Worm (Caenorhabditis elegans) whole organism, young adult: Measurements from ENCODE around the gene CD4.1.

ENCODE experiments used
- B0261.1 ChIP-seq: sonication (generic microtip); optimal IDR thresholded peaks from 2 replicates; lab custom pipeline; 2016; ENCODE audit warnings: mild to moderate bottlenecking, missing genetic modification characterization, moderate library complexity, missing compliant biosample characterization
- B0336.3 ChIP-seq: fragments of 200-800 bp; sonication (Bioruptor generic); IDR thresholded peaks from 2 replicates; pipeline ENCODE4 v1.3.6; 2022; ENCODE audit warnings: missing genetic modification characterization, missing compliant biosample characterization
- C06A6.2 ChIP-seq: fragments of 200-800 bp; sonication (Bioruptor generic); conservative IDR thresholded peaks from 2 replicates; pipeline ENCODE4 v1.3.6; 2022; ENCODE audit warnings: missing genetic modification characterization, missing compliant biosample characterization
- F22D6.2 ChIP-seq: sonication (generic microtip); optimal IDR thresholded peaks from 2 replicates; lab custom pipeline; 2016; ENCODE audit warnings: mild to moderate bottlenecking, missing genetic modification characterization, missing compliant biosample characterization
- F33H1.4 ChIP-seq: fragments of 200-800 bp; sonication (Bioruptor generic); IDR thresholded peaks from 2 replicates; pipeline ENCODE4 v1.3.6; 2022; ENCODE audit warnings: missing genetic modification reagents, missing genetic modification characterization, missing compliant biosample characterization
- F55B11.4 ChIP-seq: sonication (generic microtip); optimal IDR thresholded peaks from 2 replicates; lab custom pipeline; 2016; ENCODE audit warnings: missing compliant biosample characterization, missing genetic modification characterization, borderline replicate concordance; ENCODE audit not compliant: insufficient read depth
- Y79H2A.3 ChIP-seq: fragments of 200-800 bp; sonication (Bioruptor generic); conservative IDR thresholded peaks from 2 replicates; pipeline ENCODE4 v1.3.6; 2022; ENCODE audit warnings: missing genetic modification reagents, missing genetic modification characterization, missing compliant biosample characterization
- ZK185.1 ChIP-seq: sonication (generic microtip); optimal IDR thresholded peaks from 2 replicates; lab custom pipeline; 2016; ENCODE audit warnings: mild to moderate bottlenecking, missing genetic modification characterization, missing compliant biosample characterization; ENCODE audit not compliant: poor library complexity, severe bottlenecking
- ama-1 ChIP-seq, 3 experiments: fragments of 150-350 bp in 1 of 3; sonication (generic microtip) in 2 of 3; optimal IDR thresholded peaks; 2 replicates each; lab custom pipeline; 2014 to 2018; ENCODE audit warnings: missing biosample characterization in 2 of 3, missing genetic modification characterization in 2 of 3, missing genetic modification reagents in 2 of 3
- atf-7 ChIP-seq: sonication (generic microtip); optimal IDR thresholded peaks from 2 replicates; lab custom pipeline; 2017; ENCODE audit warnings: mild to moderate bottlenecking, missing genetic modification characterization, missing compliant biosample characterization
- attf-3 ChIP-seq: fragments of 200-800 bp; sonication (Bioruptor generic); conservative IDR thresholded peaks from 2 replicates; pipeline ENCODE4 v1.3.6; 2022; ENCODE audit warnings: missing genetic modification reagents, missing genetic modification characterization, missing compliant biosample characterization
- attf-5 ChIP-seq: fragments of 200-800 bp; sonication (Bioruptor generic); optimal IDR thresholded peaks from 2 replicates; lab custom pipeline; 2018; ENCODE audit warnings: mild to moderate bottlenecking, missing genetic modification characterization, missing compliant biosample characterization
- cebp-1 ChIP-seq, 2 experiments: fragments of 200-800 bp in 1 of 2; sonication (Bioruptor generic) in 1 of 2; sonication (generic microtip) in 1 of 2; IDR thresholded peaks in 1 of 2; optimal IDR thresholded peaks in 1 of 2; 2 replicates each; pipeline versions ENCODE4 v1.3.6 to Lab custom; 2017 to 2022; ENCODE audit warnings: missing compliant biosample characterization in 2 of 2, missing genetic modification characterization in 2 of 2, mild to moderate bottlenecking in 1 of 2, missing genetic modification reagents in 1 of 2, moderate library complexity in 1 of 2
- ceh-40 ChIP-seq: fragments of 200-800 bp; sonication (Bioruptor generic); IDR thresholded peaks from 2 replicates; pipeline ENCODE4 v1.3.6; 2022; ENCODE audit warnings: missing genetic modification characterization, missing compliant biosample characterization
- ceh-58 ChIP-seq: fragments of 200-800 bp; sonication (Bioruptor generic); IDR thresholded peaks from 2 replicates; pipeline ENCODE4 v1.3.6; 2022; ENCODE audit warnings: missing genetic modification characterization, missing compliant biosample characterization
- ceh-91 ChIP-seq: fragments of 200-800 bp; sonication (Bioruptor generic); IDR thresholded peaks from 2 replicates; pipeline ENCODE4 v1.3.6; 2022; ENCODE audit warnings: missing genetic modification reagents, missing genetic modification characterization, missing compliant biosample characterization
- dox-1 ChIP-seq: fragments of 200-800 bp; sonication (Bioruptor generic); IDR thresholded peaks from 2 replicates; pipeline ENCODE4 v1.3.6; 2022; ENCODE audit warnings: missing genetic modification reagents, missing genetic modification characterization, missing compliant biosample characterization
- efl-1 ChIP-seq: fragments of 150-350 bp; optimal IDR thresholded peaks from 2 replicates; lab custom pipeline; 2014; ENCODE audit warnings: missing biosample characterization, missing genetic modification reagents, missing genetic modification characterization
- gei-17 ChIP-seq: fragments of 200-800 bp; sonication (Bioruptor generic); optimal IDR thresholded peaks from 2 replicates; lab custom pipeline; 2018; ENCODE audit warnings: mild to moderate bottlenecking, missing genetic modification characterization, missing compliant biosample characterization
- hlh-12 ChIP-seq: sonication (generic microtip); optimal IDR thresholded peaks from 2 replicates; lab custom pipeline; 2016; ENCODE audit warnings: missing genetic modification characterization, missing compliant biosample characterization
- lag-1 ChIP-seq: fragments of 200-800 bp; sonication (Bioruptor generic); IDR thresholded peaks from 2 replicates; pipeline ENCODE4 v1.3.6; 2022; ENCODE audit warnings: missing genetic modification reagents, missing genetic modification characterization, missing compliant biosample characterization
- lin-35 ChIP-seq, 3 experiments: fragments of 150-350 bp in 2 of 3; sonication (generic microtip) in 1 of 3; optimal IDR thresholded peaks; 2 replicates each; lab custom pipeline; 2014 to 2018; ENCODE audit warnings: missing biosample characterization in 3 of 3, missing genetic modification characterization in 3 of 3, missing genetic modification reagents in 3 of 3
- lin-40 ChIP-seq: sonication (generic microtip); optimal IDR thresholded peaks from 2 replicates; lab custom pipeline; 2016; ENCODE audit warnings: missing genetic modification characterization, mild to moderate bottlenecking, missing compliant biosample characterization, missing genotype, missing genetic modification reagents
- lin-54 ChIP-seq: fragments of 200-800 bp; sonication (Bioruptor generic); optimal IDR thresholded peaks from 2 replicates; lab custom pipeline; 2018; ENCODE audit warnings: mild to moderate bottlenecking, missing genetic modification characterization, missing compliant biosample characterization
- lsl-1 ChIP-seq: fragments of 200-800 bp; sonication (Bioruptor generic); optimal IDR thresholded peaks from 2 replicates; lab custom pipeline; 2018; ENCODE audit warnings: mild to moderate bottlenecking, missing genetic modification characterization, moderate library complexity, missing compliant biosample characterization
- madf-3 ChIP-seq: fragments of 200-800 bp; sonication (Bioruptor generic); IDR thresholded peaks from 2 replicates; pipeline ENCODE4 v1.3.6; 2022; ENCODE audit warnings: missing genetic modification reagents, missing genetic modification characterization, missing compliant biosample characterization
- mes-4 ChIP-seq: sonication (generic microtip); optimal IDR thresholded peaks from 2 replicates; lab custom pipeline; 2016; ENCODE audit warnings: missing genotype, missing genetic modification characterization, missing compliant biosample characterization
- nfyb-1 ChIP-seq: fragments of 200-800 bp; sonication (Bioruptor generic); IDR thresholded peaks from 2 replicates; pipeline ENCODE4 v1.3.6; 2022; ENCODE audit warnings: missing genetic modification reagents, missing genetic modification characterization, missing compliant biosample characterization
- nhr-27 ChIP-seq: fragments of 200-800 bp; sonication (Bioruptor generic); optimal IDR thresholded peaks from 2 replicates; lab custom pipeline; 2018; ENCODE audit warnings: mild to moderate bottlenecking, missing genetic modification characterization, moderate library complexity, missing compliant biosample characterization
- nhr-80 ChIP-seq: sonication (generic microtip); optimal IDR thresholded peaks from 2 replicates; lab custom pipeline; 2016; ENCODE audit warnings: missing genetic modification characterization, missing compliant biosample characterization
- rec-8 ChIP-seq, 2 experiments: sonication (generic microtip); optimal IDR thresholded peaks; 2 replicates each; lab custom pipeline; 2016; ENCODE audit warnings: mild to moderate bottlenecking in 2 of 2, missing genetic modification characterization in 2 of 2, missing genetic modification reagents in 2 of 2, missing genotype in 2 of 2, missing biosample characterization in 1 of 2, missing compliant biosample characterization in 1 of 2, moderate library complexity in 1 of 2
- snpc-1.1 ChIP-seq: sonication (generic microtip); optimal IDR thresholded peaks from 2 replicates; lab custom pipeline; 2017; ENCODE audit warnings: missing genetic modification characterization, mild to moderate bottlenecking, missing compliant biosample characterization, antibody characterized with exemption, moderate library complexity, missing genotype, missing genetic modification reagents; ENCODE audit not compliant: insufficient read depth
- snpc-1.3 ChIP-seq: sonication (generic microtip); optimal IDR thresholded peaks from 2 replicates; lab custom pipeline; 2017; ENCODE audit warnings: missing genetic modification characterization, mild to moderate bottlenecking, missing compliant biosample characterization, antibody characterized with exemption, moderate library complexity, missing genotype, missing genetic modification reagents; ENCODE audit not compliant: insufficient read depth
- snpc-3.4 ChIP-seq: sonication (generic microtip); optimal IDR thresholded peaks from 2 replicates; lab custom pipeline; 2017; ENCODE audit warnings: missing genetic modification characterization, mild to moderate bottlenecking, missing compliant biosample characterization, antibody characterized with exemption, moderate library complexity, missing genotype, missing genetic modification reagents
- snpc-4 ChIP-seq, 5 experiments: fragments of 150-350 bp in 1 of 5; sonication (generic microtip) in 4 of 5; optimal IDR thresholded peaks; 2 replicates each; lab custom pipeline; 2014 to 2018; ENCODE audit warnings: missing genetic modification characterization in 5 of 5, missing biosample characterization in 3 of 5, antibody characterized with exemption in 2 of 5, mild to moderate bottlenecking in 2 of 5, missing compliant biosample characterization in 2 of 5, missing genotype in 2 of 5, moderate library complexity in 2 of 5, missing genetic modification reagents in 1 of 5
- tbp1 ChIP-seq: fragments of 200-800 bp; sonication (Bioruptor generic); optimal IDR thresholded peaks from 2 replicates; lab custom pipeline; 2018; ENCODE audit warnings: mild to moderate bottlenecking, missing genetic modification characterization, missing compliant biosample characterization
- tlf-1 ChIP-seq: fragments of 200-800 bp; sonication (Bioruptor generic); optimal IDR thresholded peaks from 2 replicates; lab custom pipeline; 2018; ENCODE audit warnings: mild to moderate bottlenecking, missing genetic modification characterization, missing compliant biosample characterization
- zfh-2 ChIP-seq: fragments of 200-800 bp; sonication (Bioruptor generic); conservative IDR thresholded peaks from 2 replicates; pipeline ENCODE4 v1.3.6; 2022; ENCODE audit warnings: missing genetic modification reagents, missing genetic modification characterization, missing compliant biosample characterization
- ztf-22 ChIP-seq: fragments of 200-800 bp; sonication (Bioruptor generic); optimal IDR thresholded peaks from 2 replicates; lab custom pipeline; 2018; ENCODE audit warnings: mild to moderate bottlenecking, missing genetic modification characterization, moderate library complexity, missing compliant biosample characterization
- ztf-26 ChIP-seq: sonication (generic microtip); optimal IDR thresholded peaks from 2 replicates; lab custom pipeline; 2017; ENCODE audit warnings: missing genetic modification characterization, missing compliant biosample characterization
- ztf-6 ChIP-seq: fragments of 200-800 bp; sonication (Bioruptor generic); IDR thresholded peaks from 2 replicates; pipeline ENCODE4 v1.3.6; 2022; ENCODE audit warnings: missing genetic modification reagents, missing genetic modification characterization, missing compliant biosample characterization

Gene CD4.1

ce11 chrV:5584293-5584776 lies 22.0 kb upstream of the CD4.1 start, which contains the start of gene pas-6 (continued):
- TF ChIP-seq F33H1.4 (peak; percentile 69), attf-3 (GFP tag; lab: Robert Waterston, UW) (no peak)

ce11 chrV:5584833-5585232 lies 21.5 kb upstream of the CD4.1 start, which contains the start of gene CD4.11:
Gene CD4.11, plus strand, starts transcription at chrV:5585133.
- TF ChIP-seq snpc-3.4 (no peak), F22D6.2 (tag; lab: Kevin White, UChicago) (no peak), attf-3 (GFP tag; lab: Robert Waterston, UW) (no peak), efl-1 (GFP tag; lab: Kevin White, UChicago) (no peak), tlf-1 (GFP tag; lab: Kevin White, UChicago) (no peak), F55B11.4 (tag; lab: Kevin White, UChicago) (no peak), mes-4 (tag; lab: Kevin White, UChicago) (no peak), ceh-40 (GFP tag; lab: Robert Waterston, UW) (no peak), lsl-1 (GFP tag; lab: Kevin White, UChicago) (no peak), madf-3 (GFP tag; lab: Robert Waterston, UW) (no peak), snpc-1.3 (tag; lab: Kevin White, UChicago) (no peak)

- TF ChIP-seq lin-54 (GFP tag; lab: Kevin White, UChicago) (no peak), lin-40 (tag; lab: Kevin White, UChicago) (peak; percentile 62), lag-1 (GFP tag; lab: Robert Waterston, UW) (no peak), C06A6.2 (GFP tag; lab: Robert Waterston, UW) (peak; percentile 67), tbp1 (GFP tag; lab: Kevin White, UChicago) (peak; percentile 53), gei-17 (GFP tag; lab: Kevin White, UChicago) (peak; percentile 54), attf-5 (GFP tag; lab: Kevin White, UChicago) (no peak), ZK185.1 (peak; percentile 14), atf-7 (tag; lab: Kevin White, UChicago) (peak; percentile 7), zfh-2 (0 out of 2 replicates have a peak, but pooled peaks have one; percentile 9), cebp-1 (GFP tag; IDR thresholded peaks at IDR 0.05; lab: Robert Waterston, UW) (peak; percentile 71; the same call in 1 of the 2 replicates), cebp-1 (tag; optimal IDR thresholded peaks at IDR 0.05; lab: Kevin White, UChicago) (peak; percentile 95), snpc-4 (GFP tag; optimal IDR thresholded peaks at IDR 0.05; lab: Kevin White, UChicago) (peak; percentile 81), snpc-4 (tag; optimal IDR thresholded peaks at IDR 0.05; lab: Kevin White, UChicago) (peak; percentile 86 to 98 (median 96)), B0261.1 (tag; lab: Kevin White, UChicago) (peak; percentile 46), nfyb-1 (GFP tag; lab: Robert Waterston, UW) (peak; percentile 71), dox-1 (GFP tag; lab: Robert Waterston, UW) (0 out of 2 replicates have a peak, but pooled peaks have one; percentile 24), ztf-6 (GFP tag; lab: Robert Waterston, UW) (no peak), ztf-26 (peak; percentile 75), ceh-91 (GFP tag; lab: Robert Waterston, UW) (no peak)
Measured at ce11 chrV:5587042-5587441, 19.3 kb upstream of the CD4.1 start.

ce11 chrV:5587955-5588354 lies 18.4 kb upstream of the CD4.1 start:
- no peak for TF ChIP-seq Y79H2A.3
- peak; percentile 87 for TF ChIP-seq snpc-1.1 (tag; lab: Kevin White, UChicago)
- no peak for TF ChIP-seq nhr-27 (tag; lab: Kevin White, UChicago)
- TF ChIP-seq snpc-1.3 (tag; lab: Kevin White, UChicago): no peak
- no peak for TF ChIP-seq B0336.3 (GFP tag; lab: Robert Waterston, UW)
- no peak for TF ChIP-seq ceh-58 (GFP tag; lab: Robert Waterston, UW)
- no peak for TF ChIP-seq hlh-12
- no peak for TF ChIP-seq ztf-22 (GFP tag; lab: Kevin White, UChicago)
- no peak for TF ChIP-seq rec-8 (tag; optimal IDR thresholded peaks at IDR 0.05; lab: Kevin White, UChicago)
- no peak for TF ChIP-seq ama-1 (optimal IDR thresholded peaks at IDR 0.05; lab: Kevin White, UChicago)
- TF ChIP-seq ama-1 (GFP tag; optimal IDR thresholded peaks at IDR 0.05; lab: Kevin White, UChicago): no peak
- no peak for TF ChIP-seq ztf-6 (GFP tag; lab: Robert Waterston, UW)
- TF ChIP-seq madf-3 (GFP tag; lab: Robert Waterston, UW): 0 out of 2 replicates have a peak, but pooled peaks have one; percentile 43
- TF ChIP-seq nhr-80 (tag; lab: Kevin White, UChicago): no peak
- TF ChIP-seq lin-35 (GFP tag; optimal IDR thresholded peaks at IDR 0.05; lab: Kevin White, UChicago): no peak
